Worm (Caenorhabditis elegans): ENCODE data around the gene K03A11.6.

- no peak for TF ChIP-seq him-1 (tag; optimal IDR thresholded peaks at IDR 0.05)
- peak; percentile 17 for TF ChIP-seq dao-5 (tag; optimal IDR thresholded peaks at IDR 0.05)
These were observed 16.9 kb upstream of the K03A11.6 start for ce11 chrX:13038791-13039190.
